Fruit fly (Drosophila melanogaster): ENCODE data around the gene MED22.

- no peak for TF ChIP-seq Ets98B (GFP tag; IDR thresholded peaks at IDR 0.05)
- TF ChIP-seq fd96Ca (GFP tag; IDR thresholded peaks at IDR 0.05), result no peak
Measured at dm6 chrX:935901-936207, 7.9 kb downstream of the MED22 start.
